Worm (Caenorhabditis elegans): ENCODE data around the gene K11D12.11.

ce11 chrV:5086919-5087404, 47.6 kb upstream of the K11D12.11 start, which contains the start of gene Y58A7A.5:
- TF ChIP-seq nhr-28 (tag; optimal IDR thresholded peaks at IDR 0.05), result no peak
- TF ChIP-seq lin-13 (tag; optimal IDR thresholded peaks at IDR 0.05), result no peak
